Worm (Caenorhabditis elegans) whole organism, L4/young adult: Measurements from ENCODE around the gene hda-2.

ENCODE experiments used
- W03F9.2 ChIP-seq: fragments of 150-350 bp; optimal IDR thresholded peaks from 2 replicates; lab custom pipeline; 2014; ENCODE audit warnings: missing biosample characterization, missing genetic modification characterization
- him-1 ChIP-seq: sonication (generic microtip); optimal IDR thresholded peaks from 2 replicates; lab custom pipeline; 2016; ENCODE audit warnings: missing genotype, missing genetic modification reagents, missing genetic modification characterization, missing compliant biosample characterization

ce11 chrII:8006962-8007361 is 15.4 kb downstream of the hda-2 start:
- TF ChIP-seq him-1 (no peak), W03F9.2 (tag; lab: Kevin White, UChicago) (no peak)
